Worm (Caenorhabditis elegans) whole organism, L2 larva: ENCODE results near the gene jmjd-5.
A peak's percentile ranks its signal among the peaks of the same experiment; 100 is the strongest.
"Not testable (repeated sequence)": the region's sequence is repeated elsewhere in the genome, so short reads cannot be mapped to it uniquely, and the experiment has no call there.

ENCODE experiments used
- C34F6.9 ChIP-seq: fragments of 150-350 bp; optimal IDR thresholded peaks from 2 replicates; lab custom pipeline; 2014; ENCODE audit warnings: missing biosample characterization, missing genetic modification characterization
- F13H6.1 ChIP-seq: sonication (generic microtip); optimal IDR thresholded peaks from 2 replicates; lab custom pipeline; 2016; ENCODE audit warnings: missing genetic modification characterization, missing compliant biosample characterization
- R02D3.7 ChIP-seq: fragments of 150-350 bp; optimal IDR thresholded peaks from 2 replicates; lab custom pipeline; 2014; ENCODE audit warnings: missing biosample characterization, missing genetic modification characterization
- Y55F3AM.14 ChIP-seq: fragments of 200-800 bp; sonication (Bioruptor generic); optimal IDR thresholded peaks from 2 replicates; lab custom pipeline; 2018; ENCODE audit warnings: mild to moderate bottlenecking, missing genetic modification characterization, missing compliant biosample characterization
- ZK546.5 ChIP-seq: sonication (generic microtip); optimal IDR thresholded peaks from 2 replicates; lab custom pipeline; 2017; ENCODE audit warnings: missing biosample characterization, missing genetic modification characterization
- alr-1 ChIP-seq: fragments of 150-350 bp; optimal IDR thresholded peaks from 2 replicates; lab custom pipeline; 2014; ENCODE audit warnings: missing biosample characterization, missing genetic modification characterization
- ama-1 ChIP-seq: fragments of 150-350 bp; optimal IDR thresholded peaks from 2 replicates; lab custom pipeline; 2018; ENCODE audit warnings: inconsistent platforms
- blmp-1 ChIP-seq: sonication (generic microtip); optimal IDR thresholded peaks from 2 replicates; lab custom pipeline; 2017; ENCODE audit warnings: missing genetic modification characterization, mild to moderate bottlenecking, missing compliant biosample characterization, antibody characterized with exemption, moderate library complexity; ENCODE audit not compliant: insufficient read depth
- ceh-16 ChIP-seq: fragments of 150-350 bp; optimal IDR thresholded peaks from 2 replicates; lab custom pipeline; 2014; ENCODE audit warnings: missing biosample characterization, missing genetic modification characterization
- ceh-82 ChIP-seq: fragments of 150-350 bp; optimal IDR thresholded peaks from 2 replicates; lab custom pipeline; 2014; ENCODE audit warnings: missing biosample characterization, missing genetic modification characterization
- crh-2 ChIP-seq: sonication (generic microtip); optimal IDR thresholded peaks from 2 replicates; lab custom pipeline; 2017; ENCODE audit warnings: missing biosample characterization, missing genetic modification characterization
- dmd-4 ChIP-seq: sonication (generic microtip); optimal IDR thresholded peaks from 2 replicates; lab custom pipeline; 2017; ENCODE audit warnings: missing biosample characterization, missing genetic modification characterization
- egl-27 ChIP-seq: sonication (generic microtip); optimal IDR thresholded peaks from 3 replicates; lab custom pipeline; 2017; ENCODE audit warnings: missing biosample characterization, missing genetic modification reagents, missing genetic modification characterization
- elt-1 ChIP-seq: fragments of 150-350 bp; optimal IDR thresholded peaks from 2 replicates; lab custom pipeline; 2014; ENCODE audit warnings: missing biosample characterization, missing genetic modification characterization
- elt-3 ChIP-seq: sonication (generic microtip); optimal IDR thresholded peaks from 2 replicates; lab custom pipeline; 2017; ENCODE audit warnings: missing biosample characterization, missing genetic modification characterization
- fos-1 ChIP-seq: fragments of 150-350 bp; optimal IDR thresholded peaks from 2 replicates; lab custom pipeline; 2014; ENCODE audit warnings: missing biosample characterization, missing genetic modification characterization
- gmeb-1 ChIP-seq: fragments of 150-350 bp; optimal IDR thresholded peaks from 2 replicates; lab custom pipeline; 2014; ENCODE audit warnings: missing biosample characterization, missing genetic modification characterization
- lin-11 ChIP-seq: fragments of 150-350 bp; sonication (generic microtip); optimal IDR thresholded peaks from 2 replicates; lab custom pipeline; 2014; ENCODE audit warnings: missing biosample characterization, missing genetic modification characterization, inconsistent platforms, mixed read lengths
- lin-13 ChIP-seq: fragments of 150-350 bp; optimal IDR thresholded peaks from 2 replicates; lab custom pipeline; 2014; ENCODE audit warnings: missing biosample characterization, missing genetic modification reagents, missing genetic modification characterization
- lin-39 ChIP-seq: fragments of 150-350 bp; optimal IDR thresholded peaks from 2 replicates; lab custom pipeline; 2014; ENCODE audit warnings: missing biosample characterization, missing genetic modification reagents, missing genetic modification characterization
- mab-5 ChIP-seq: fragments of 150-350 bp; optimal IDR thresholded peaks from 2 replicates; lab custom pipeline; 2014; ENCODE audit warnings: missing biosample characterization, missing genetic modification characterization
- mdl-1 ChIP-seq, 2 experiments: fragments of 150-350 bp in 1 of 2; sonication (generic microtip) in 1 of 2; optimal IDR thresholded peaks; 2 replicates each; lab custom pipeline; 2017; ENCODE audit warnings: missing biosample characterization in 2 of 2, missing genetic modification characterization in 2 of 2
- nhr-10 ChIP-seq: sonication (generic microtip); optimal IDR thresholded peaks from 2 replicates; lab custom pipeline; 2017; ENCODE audit warnings: missing biosample characterization, missing genetic modification characterization
- nhr-11 ChIP-seq: fragments of 150-350 bp; optimal IDR thresholded peaks from 2 replicates; lab custom pipeline; 2014; ENCODE audit warnings: missing biosample characterization, missing genetic modification characterization
- nhr-12 ChIP-seq: fragments of 150-350 bp; optimal IDR thresholded peaks from 2 replicates; lab custom pipeline; 2014; ENCODE audit warnings: missing biosample characterization, missing genetic modification characterization
- nhr-129 ChIP-seq: fragments of 150-350 bp; optimal IDR thresholded peaks from 2 replicates; lab custom pipeline; 2014; ENCODE audit warnings: missing biosample characterization, missing genetic modification characterization
- nhr-21 ChIP-seq: fragments of 150-350 bp; optimal IDR thresholded peaks from 2 replicates; lab custom pipeline; 2014; ENCODE audit warnings: missing biosample characterization, missing genetic modification characterization
- nhr-23 ChIP-seq: fragments of 150-350 bp; optimal IDR thresholded peaks from 2 replicates; lab custom pipeline; 2014; ENCODE audit warnings: missing biosample characterization, missing genetic modification reagents, missing genetic modification characterization
- nhr-237 ChIP-seq: fragments of 150-350 bp; optimal IDR thresholded peaks from 2 replicates; lab custom pipeline; 2014; ENCODE audit warnings: missing biosample characterization, missing genetic modification characterization
- nhr-25 ChIP-seq: fragments of 150-350 bp; sonication (generic microtip); optimal IDR thresholded peaks from 3 replicates; lab custom pipeline; 2014; ENCODE audit warnings: missing biosample characterization, missing genetic modification characterization
- nhr-6 ChIP-seq: fragments of 150-350 bp; optimal IDR thresholded peaks from 2 replicates; lab custom pipeline; 2014; ENCODE audit warnings: missing biosample characterization, missing genetic modification characterization
- nhr-77 ChIP-seq: fragments of 150-350 bp; optimal IDR thresholded peaks from 2 replicates; lab custom pipeline; 2014; ENCODE audit warnings: missing biosample characterization, missing genetic modification characterization
- peb-1 ChIP-seq: fragments of 150-350 bp; optimal IDR thresholded peaks from 2 replicates; lab custom pipeline; 2014; ENCODE audit warnings: missing biosample characterization, missing genetic modification characterization
- sem-4 ChIP-seq: fragments of 150-350 bp; optimal IDR thresholded peaks from 2 replicates; lab custom pipeline; 2014; ENCODE audit warnings: missing biosample characterization, missing genetic modification reagents, missing genetic modification characterization
- skn-1 ChIP-seq: sonication (generic microtip); optimal IDR thresholded peaks from 2 replicates; lab custom pipeline; 2017; ENCODE audit warnings: missing biosample characterization, missing genetic modification characterization
- sma-9 ChIP-seq, 2 experiments: fragments of 150-350 bp in 1 of 2; sonication (generic microtip) in 1 of 2; optimal IDR thresholded peaks; 2 replicates each; lab custom pipeline; 2014 to 2016; ENCODE audit warnings: missing genetic modification characterization in 2 of 2, mild to moderate bottlenecking in 1 of 2, missing biosample characterization in 1 of 2, missing compliant biosample characterization in 1 of 2, missing genetic modification reagents in 1 of 2, moderate library complexity in 1 of 2
- snpc-4 ChIP-seq: fragments of 150-350 bp; optimal IDR thresholded peaks from 2 replicates; lab custom pipeline; 2014; ENCODE audit warnings: missing biosample characterization, missing genetic modification characterization
- unc-39 ChIP-seq: fragments of 150-350 bp; optimal IDR thresholded peaks from 2 replicates; lab custom pipeline; 2014; ENCODE audit warnings: missing biosample characterization, missing genetic modification characterization
- unc-55 ChIP-seq: fragments of 150-350 bp; sonication (generic microtip); optimal IDR thresholded peaks from 3 replicates; lab custom pipeline; 2014; ENCODE audit warnings: missing biosample characterization, missing genetic modification reagents, missing genetic modification characterization
- unc-62 ChIP-seq: fragments of 150-350 bp; optimal IDR thresholded peaks from 2 replicates; lab custom pipeline; 2014; ENCODE audit warnings: missing biosample characterization, missing genetic modification reagents, missing genetic modification characterization
- zag-1 ChIP-seq: fragments of 150-350 bp; optimal IDR thresholded peaks from 2 replicates; lab custom pipeline; 2014; ENCODE audit warnings: missing biosample characterization, missing genetic modification characterization
- ztf-1 ChIP-seq: fragments of 200-800 bp; sonication (Bioruptor generic); conservative IDR thresholded peaks from 2 replicates; pipeline ENCODE4 v1.3.6; 2022; ENCODE audit warnings: missing genetic modification characterization, missing compliant biosample characterization
- ztf-11 ChIP-seq: sonication (generic microtip); optimal IDR thresholded peaks from 2 replicates; lab custom pipeline; 2017; ENCODE audit warnings: missing biosample characterization, missing genetic modification characterization
- ztf-4 ChIP-seq: fragments of 150-350 bp; optimal IDR thresholded peaks from 2 replicates; lab custom pipeline; 2014; ENCODE audit warnings: missing biosample characterization, missing genetic modification characterization

jmjd-5 gene

DNA sequence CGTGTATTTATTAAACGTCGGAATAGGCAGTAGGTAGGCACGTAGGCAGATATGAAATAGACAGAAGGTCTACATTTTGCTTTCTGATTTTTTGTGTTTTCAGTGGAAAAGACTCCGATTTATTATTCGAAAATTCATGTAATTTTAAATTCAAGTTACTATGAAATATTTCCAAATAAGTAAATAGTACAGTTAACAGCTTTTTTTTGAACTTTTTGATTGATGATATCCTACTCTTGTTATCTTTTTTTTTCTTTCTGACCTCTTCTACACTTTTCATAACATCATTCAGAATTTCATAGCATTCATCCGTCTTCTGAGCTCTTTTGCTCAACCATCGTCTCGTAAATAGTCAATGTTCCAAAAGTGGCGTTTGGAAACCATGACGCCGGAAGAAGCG is 28.7 kb upstream of the jmjd-5 start, which contains the start of gene cdkl-1:
Gene cdkl-1 (plus strand): TSS at position 301 of the 400 bp plus-strand sequence.
- no peak for TF ChIP-seq ztf-11 (tag; lab: Kevin White, UChicago)
- TF ChIP-seq unc-55 (GFP tag; lab: Kevin White, UChicago): no peak
- no peak for TF ChIP-seq nhr-25
- TF ChIP-seq crh-2 (tag; lab: Kevin White, UChicago): no peak
- no peak for TF ChIP-seq elt-3 (tag; lab: Kevin White, UChicago)
- no peak for TF ChIP-seq zag-1
- TF ChIP-seq sma-9 (GFP tag; optimal IDR thresholded peaks at IDR 0.05; lab: Kevin White, UChicago): no peak
- no peak for TF ChIP-seq sma-9 (tag; optimal IDR thresholded peaks at IDR 0.05; lab: Kevin White, UChicago)
- no peak for TF ChIP-seq nhr-237 (tag; lab: Kevin White, UChicago)
- no peak for TF ChIP-seq peb-1
- TF ChIP-seq snpc-4 (tag; lab: Kevin White, UChicago): no peak
- TF ChIP-seq dmd-4 (tag; lab: Kevin White, UChicago): no peak
- no peak for TF ChIP-seq ztf-1
- no peak for TF ChIP-seq ama-1 (lab: Kevin White, UChicago)
- no peak for TF ChIP-seq nhr-21 (tag; lab: Kevin White, UChicago)
- no peak for TF ChIP-seq elt-1
- TF ChIP-seq lin-11 (tag; lab: Kevin White, UChicago): no peak
- TF ChIP-seq Y55F3AM.14: no peak
- no peak for TF ChIP-seq fos-1 (tag; lab: Kevin White, UChicago)
- TF ChIP-seq nhr-6 (tag; lab: Kevin White, UChicago): no peak

DNA sequence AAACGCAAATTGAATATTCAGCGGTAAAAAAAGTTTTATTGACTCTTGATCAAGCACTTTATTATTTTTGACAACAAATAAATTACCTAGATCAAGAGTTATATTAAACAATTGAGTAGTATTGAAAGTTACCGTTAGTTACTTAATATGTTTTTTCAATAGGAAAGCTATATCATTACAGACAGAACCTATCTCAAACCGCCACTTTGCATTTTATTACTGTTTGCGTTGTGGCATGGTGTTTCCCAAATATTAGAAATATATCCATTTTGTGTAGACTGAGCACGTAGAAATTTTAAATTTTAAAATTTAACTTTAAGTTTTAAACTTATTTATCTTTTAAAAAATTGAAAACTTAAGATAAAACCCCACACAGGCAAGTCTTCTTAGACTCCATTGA is 22.9 kb upstream of the jmjd-5 start:
- TF ChIP-seq alr-1 (tag; lab: Kevin White, UChicago): no peak
- TF ChIP-seq Y55F3AM.14: no peak
- no peak for TF ChIP-seq unc-62
- no peak for TF ChIP-seq nhr-21 (tag; lab: Kevin White, UChicago)
- TF ChIP-seq skn-1 (tag; lab: Kevin White, UChicago): no peak
- TF ChIP-seq R02D3.7: no peak
- TF ChIP-seq ztf-1: no peak
- no peak for TF ChIP-seq nhr-6 (tag; lab: Kevin White, UChicago)
- no peak for TF ChIP-seq zag-1
- TF ChIP-seq egl-27 (tag; lab: Kevin White, UChicago): no peak
- TF ChIP-seq, all 48 proteins: peak for 0

DNA sequence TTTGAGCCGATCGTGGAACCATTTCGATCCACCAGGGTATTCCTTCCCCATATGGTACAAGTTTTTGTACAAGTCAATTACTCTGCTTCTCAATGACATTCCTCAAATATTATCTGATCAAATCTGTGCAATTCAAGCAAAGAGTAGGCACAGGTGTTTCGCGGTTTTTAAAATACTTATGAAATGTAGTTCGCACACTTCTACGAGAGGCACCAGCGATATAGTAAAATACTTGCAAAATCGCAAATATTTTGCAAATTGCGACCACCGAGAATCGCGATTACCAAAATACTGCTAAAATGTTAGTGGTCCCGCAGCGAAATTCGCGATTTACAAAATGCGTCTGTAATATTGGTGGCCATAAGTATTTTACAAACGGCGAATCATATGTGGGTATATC is 17.6 kb upstream of the jmjd-5 start, which contains the start of gene Y42A5A.5:
Gene Y42A5A.5 (minus strand): TSS at position 101 of the 400 bp plus-strand sequence.
- not testable (repeated sequence) for TF ChIP-seq dmd-4 (tag; lab: Kevin White, UChicago); nhr-129 (tag; lab: Kevin White, UChicago); zag-1

DNA sequence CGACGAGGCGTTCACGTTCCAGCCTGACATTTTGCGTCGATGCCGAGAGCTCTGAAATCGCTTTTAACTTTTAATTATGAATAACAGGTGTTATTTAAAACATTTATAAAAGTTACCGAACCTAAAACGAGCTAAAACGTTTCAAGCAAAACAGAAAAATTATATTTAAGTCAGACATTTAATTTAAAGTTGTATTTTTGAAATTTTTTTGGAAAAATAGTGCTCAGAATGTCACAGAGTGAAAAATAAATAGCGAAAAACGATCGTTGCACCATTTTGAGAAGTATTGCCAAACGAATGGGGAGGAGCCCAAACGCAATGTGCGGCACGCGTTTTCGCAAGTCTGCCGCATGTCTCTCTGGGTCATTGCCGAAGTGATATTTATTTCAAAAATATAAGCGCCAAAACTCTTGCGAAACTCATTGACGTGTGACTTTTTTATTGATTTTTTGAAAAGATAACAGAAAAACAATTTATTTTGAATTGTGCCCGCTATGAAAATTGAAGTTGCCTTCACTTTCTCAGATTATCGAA is 14.2 kb upstream of the jmjd-5 start, which contains the start of gene erfa-3:
Gene erfa-3 (minus strand): TSS at position 51 of the 534 bp plus-strand sequence.
- no peak for TF ChIP-seq lin-39 (tag; lab: Kevin White, UChicago)
- TF ChIP-seq nhr-129 (tag; lab: Kevin White, UChicago): peak; percentile 71
- peak; percentile 73 for TF ChIP-seq unc-55 (GFP tag; lab: Kevin White, UChicago)
- no peak for TF ChIP-seq unc-39 (tag; lab: Kevin White, UChicago)
- TF ChIP-seq blmp-1 (tag; lab: Kevin White, UChicago): no peak
- TF ChIP-seq nhr-12: no peak
- no peak for TF ChIP-seq Y55F3AM.14
- TF ChIP-seq ztf-11 (tag; lab: Kevin White, UChicago): no peak
- TF ChIP-seq sma-9 (GFP tag; optimal IDR thresholded peaks at IDR 0.05; lab: Kevin White, UChicago): peak; percentile 48
- no peak for TF ChIP-seq sma-9 (tag; optimal IDR thresholded peaks at IDR 0.05; lab: Kevin White, UChicago)
- TF ChIP-seq F13H6.1 (tag; lab: Kevin White, UChicago): peak; percentile 77
- TF ChIP-seq nhr-23 (tag; lab: Kevin White, UChicago): no peak
- TF ChIP-seq elt-3 (tag; lab: Kevin White, UChicago): no peak
- no peak for TF ChIP-seq ama-1 (lab: Kevin White, UChicago)
- peak; percentile 71 for TF ChIP-seq gmeb-1 (tag; lab: Kevin White, UChicago)
- TF ChIP-seq mab-5 (tag; lab: Kevin White, UChicago): peak; percentile 56
- no peak for TF ChIP-seq ztf-4 (tag; lab: Kevin White, UChicago)
- no peak for TF ChIP-seq R02D3.7
- no peak for TF ChIP-seq alr-1 (tag; lab: Kevin White, UChicago)
- peak; percentile 46 for TF ChIP-seq crh-2 (tag; lab: Kevin White, UChicago)
- TF ChIP-seq unc-62: no peak
- no peak for TF ChIP-seq ztf-1
- TF ChIP-seq ceh-82 (tag; lab: Kevin White, UChicago): no peak
- no peak for TF ChIP-seq ceh-16
- peak; percentile 65 for TF ChIP-seq C34F6.9 (tag; lab: Kevin White, UChicago)
- TF ChIP-seq mdl-1 (tag; optimal IDR thresholded peaks at IDR 0.05; lab: Kevin White, UChicago): no peak
- no peak for TF ChIP-seq snpc-4 (tag; lab: Kevin White, UChicago)
- TF ChIP-seq egl-27 (tag; lab: Kevin White, UChicago): peak; percentile 33
- no peak for TF ChIP-seq nhr-10 (tag; lab: Kevin White, UChicago)
- peak; percentile 30 for TF ChIP-seq sem-4 (tag; lab: Kevin White, UChicago)
- TF ChIP-seq nhr-25: peak; percentile 66
- no peak for TF ChIP-seq nhr-11
- TF ChIP-seq peb-1: no peak
- TF ChIP-seq lin-13: peak; percentile 43
- TF ChIP-seq dmd-4 (tag; lab: Kevin White, UChicago): no peak
- TF ChIP-seq nhr-77 (tag; lab: Kevin White, UChicago): no peak
- TF ChIP-seq ZK546.5 (tag; lab: Kevin White, UChicago): no peak
- TF ChIP-seq nhr-6 (tag; lab: Kevin White, UChicago): no peak
